Fruit fly (Drosophila melanogaster): ENCODE results near the gene CG13022.

DNA sequence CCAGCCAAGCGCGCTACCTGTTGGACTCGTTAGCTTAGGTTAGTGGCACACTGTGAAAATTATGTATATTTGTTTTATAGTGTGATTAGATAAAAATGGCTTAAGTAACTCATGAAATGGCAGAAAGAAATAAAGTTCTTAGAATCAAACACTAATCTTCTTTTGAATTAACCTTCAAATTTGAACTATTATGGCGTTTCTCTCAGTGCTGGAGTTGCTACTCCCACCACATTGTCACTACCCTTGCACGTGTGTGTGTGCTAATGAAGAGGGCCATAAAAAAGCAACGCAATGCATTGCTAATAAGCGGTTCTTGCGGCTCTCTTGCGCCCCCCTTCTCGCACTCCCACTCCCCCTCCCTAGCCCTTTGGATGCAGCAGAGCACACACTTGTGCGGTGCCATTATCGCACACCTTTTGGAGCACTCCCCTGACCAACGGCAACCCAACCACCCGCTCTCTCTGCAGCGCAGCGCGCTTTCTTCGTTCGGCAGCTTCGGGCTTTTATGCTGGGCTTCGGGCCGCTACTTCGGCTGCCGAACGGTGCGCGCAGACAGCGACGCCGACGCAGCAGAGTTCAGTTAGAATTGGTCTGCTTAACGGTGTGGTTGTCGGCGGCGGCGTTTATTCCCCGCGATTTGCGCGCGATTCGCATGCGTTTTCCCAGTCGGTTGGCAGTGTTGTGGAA, 48.0 kb downstream of the CG13022 start:
- TF ChIP-seq CG9139 (GFP tag; optimal IDR thresholded peaks at IDR 0.05) (peak; percentile 41), Lpt (GFP tag; optimal IDR thresholded peaks at IDR 0.05) (peak; percentile 82), CG6792 (GFP tag; optimal IDR thresholded peaks at IDR 0.05) (peak; percentile 89), eg (GFP tag; IDR thresholded peaks at IDR 0.05) (peak; percentile 94), fkh (GFP tag; optimal IDR thresholded peaks at IDR 0.05) (peak; percentile 27), spab (GFP tag; optimal IDR thresholded peaks at IDR 0.05) (peak; percentile 73), Blimp-1 (GFP tag; optimal IDR thresholded peaks at IDR 0.05) (peak; percentile 45), achi (GFP tag; optimal IDR thresholded peaks at IDR 0.05) (peak; percentile 85), CG6163 (GFP tag; IDR thresholded peaks at IDR 0.05) (peak; percentile 95), net (GFP tag; optimal IDR thresholded peaks at IDR 0.05) (peak; percentile 86), Ets21C (GFP tag; optimal IDR thresholded peaks at IDR 0.05) (peak; percentile 69)

Data from whole organism, prepupa.